Worm (Caenorhabditis elegans) whole organism, L4 larva: ENCODE results near the gene C50D2.2.

Experiments used
- F10B5.3 ChIP-seq: sonication (generic microtip); optimal IDR thresholded peaks from 2 replicates; lab custom pipeline; 2016; ENCODE audit warnings: mild to moderate bottlenecking, missing genetic modification characterization, missing compliant biosample characterization
- F44E2.7 ChIP-seq: fragments of 200-800 bp; sonication (Bioruptor generic); IDR thresholded peaks from 2 replicates; pipeline ENCODE4 v2.1.2; 2022; ENCODE audit warnings: missing genetic modification characterization, missing compliant biosample characterization
- T20F7.1 ChIP-seq: fragments of 200-800 bp; sonication (Bioruptor generic); optimal IDR thresholded peaks from 2 replicates; lab custom pipeline; 2018; ENCODE audit warnings: mild to moderate bottlenecking, missing genetic modification characterization, missing compliant biosample characterization
- T26A8.4 ChIP-seq: fragments of 200-800 bp; sonication (Bioruptor generic); IDR thresholded peaks from 2 replicates; pipeline ENCODE4 v1.3.6; 2022; ENCODE audit warnings: missing genetic modification characterization, missing compliant biosample characterization
- Y105C5A.15 ChIP-seq: fragments of 200-800 bp; sonication (Bioruptor generic); IDR thresholded peaks from 2 replicates; pipeline ENCODE4 v1.3.6; 2022; ENCODE audit warnings: missing genetic modification characterization, missing compliant biosample characterization
- aha-1 ChIP-seq: fragments of 150-350 bp; peaks from one replicate; lab custom pipeline; 2014; ENCODE audit warnings: missing biosample characterization, missing genetic modification characterization
- arid-1 ChIP-seq: fragments of 200-800 bp; sonication (Bioruptor generic); conservative IDR thresholded peaks from 2 replicates; pipeline ENCODE4 v1.3.6; 2022; ENCODE audit warnings: missing genetic modification reagents, missing genetic modification characterization, missing compliant biosample characterization
- ceh-20 ChIP-seq: fragments of 200-800 bp; sonication (Bioruptor generic); IDR thresholded peaks from 2 replicates; pipeline ENCODE4 v1.3.6; 2022; ENCODE audit warnings: missing genetic modification reagents, missing genetic modification characterization, missing compliant biosample characterization
- ceh-28 ChIP-seq: fragments of 150-350 bp; optimal IDR thresholded peaks from 2 replicates; lab custom pipeline; 2014; ENCODE audit warnings: missing biosample characterization, missing genetic modification reagents, missing genetic modification characterization
- ceh-62 ChIP-seq: sonication (generic microtip); optimal IDR thresholded peaks from 2 replicates; lab custom pipeline; 2017; ENCODE audit warnings: missing biosample characterization, missing genetic modification characterization
- ces-1 ChIP-seq: fragments of 150-350 bp; sonication (generic microtip); optimal IDR thresholded peaks from 4 replicates; lab custom pipeline; 2014; ENCODE audit warnings: missing biosample characterization, missing genetic modification reagents, missing genetic modification characterization
- cey-2 ChIP-seq: sonication (generic microtip); optimal IDR thresholded peaks from 3 replicates; lab custom pipeline; 2017; ENCODE audit warnings: missing genetic modification characterization, mild to moderate bottlenecking, missing compliant biosample characterization, antibody characterized with exemption, borderline replicate concordance; ENCODE audit not compliant: insufficient read depth
- daf-16 ChIP-seq, 3 experiments: sonication (generic microtip); optimal IDR thresholded peaks; 2 replicates each; lab custom pipeline; 2016 to 2017; ENCODE audit warnings: missing genetic modification characterization in 3 of 3, missing genetic modification reagents in 3 of 3, mild to moderate bottlenecking in 2 of 3, missing compliant biosample characterization in 2 of 3, missing biosample characterization in 1 of 3, moderate library complexity in 1 of 3
- dmd-8 ChIP-seq: fragments of 200-800 bp; sonication (Bioruptor generic); IDR thresholded peaks from 2 replicates; pipeline ENCODE4 v1.3.6; 2022; ENCODE audit warnings: missing genetic modification characterization, missing compliant biosample characterization
- dmd-9 ChIP-seq: fragments of 200-800 bp; sonication (Bioruptor generic); IDR thresholded peaks from 2 replicates; pipeline ENCODE4 v1.3.6; 2022; ENCODE audit warnings: missing genetic modification reagents, missing genetic modification characterization, missing compliant biosample characterization
- duxl-1 ChIP-seq: sonication (generic microtip); optimal IDR thresholded peaks from 2 replicates; lab custom pipeline; 2016; ENCODE audit warnings: mild to moderate bottlenecking, missing genetic modification characterization, moderate library complexity, missing compliant biosample characterization; ENCODE audit not compliant: poor library complexity
- dve-1 ChIP-seq: sonication (generic microtip); optimal IDR thresholded peaks from 2 replicates; lab custom pipeline; 2017; ENCODE audit warnings: antibody characterized with exemption, mild to moderate bottlenecking, missing genetic modification characterization, missing compliant biosample characterization; ENCODE audit not compliant: insufficient read depth
- gei-8 ChIP-seq: fragments of 200-800 bp; sonication (Bioruptor generic); optimal IDR thresholded peaks from 2 replicates; lab custom pipeline; 2018; ENCODE audit warnings: mild to moderate bottlenecking, missing genetic modification characterization, missing compliant biosample characterization
- hif-1 ChIP-seq, 2 experiments: sonication (generic microtip); optimal IDR thresholded peaks; 2 replicates each; lab custom pipeline; 2016 to 2017; ENCODE audit warnings: missing compliant biosample characterization in 2 of 2, missing genetic modification characterization in 2 of 2, missing genetic modification reagents in 2 of 2, missing genotype in 2 of 2, mild to moderate bottlenecking in 1 of 2
- hlh-11 ChIP-seq: fragments of 200-800 bp; sonication (Bioruptor generic); optimal IDR thresholded peaks from 2 replicates; lab custom pipeline; 2018; ENCODE audit warnings: mild to moderate bottlenecking, missing genetic modification characterization, missing compliant biosample characterization
- hlh-30 ChIP-seq: sonication (generic microtip); optimal IDR thresholded peaks from 2 replicates; lab custom pipeline; 2017; ENCODE audit warnings: antibody characterized with exemption, mild to moderate bottlenecking, missing genetic modification characterization, missing compliant biosample characterization; ENCODE audit not compliant: insufficient read depth
- lim-7 ChIP-seq: fragments of 200-800 bp; sonication (Bioruptor generic); IDR thresholded peaks from 2 replicates; pipeline ENCODE4 v1.3.6; 2022; ENCODE audit warnings: missing genetic modification characterization, missing compliant biosample characterization
- lin-29 ChIP-seq: fragments of 200-800 bp; sonication (Bioruptor generic); IDR thresholded peaks from 2 replicates; pipeline ENCODE4 v1.3.6; 2022; ENCODE audit warnings: missing genetic modification reagents, missing genetic modification characterization, missing compliant biosample characterization
- mep-1 ChIP-seq: fragments of 150-350 bp; sonication (generic microtip); optimal IDR thresholded peaks from 3 replicates; lab custom pipeline; 2014; ENCODE audit warnings: missing biosample characterization, missing genetic modification characterization
- mxl-2 ChIP-seq: fragments of 200-800 bp; sonication (Bioruptor generic); conservative IDR thresholded peaks from 2 replicates; pipeline ENCODE4 v1.3.6; 2022; ENCODE audit warnings: missing genetic modification reagents, missing genetic modification characterization, missing compliant biosample characterization
- nhr-25 ChIP-seq: sonication (generic microtip); optimal IDR thresholded peaks from 2 replicates; lab custom pipeline; 2017; ENCODE audit warnings: missing genetic modification characterization, mild to moderate bottlenecking, missing compliant biosample characterization, antibody characterized with exemption, moderate library complexity, borderline replicate concordance; ENCODE audit not compliant: insufficient read depth
- nhr-28 ChIP-seq: fragments of 150-350 bp; optimal IDR thresholded peaks from 2 replicates; lab custom pipeline; 2014; ENCODE audit warnings: missing biosample characterization, missing genetic modification characterization
- nhr-41 ChIP-seq: fragments of 200-800 bp; sonication (Bioruptor generic); IDR thresholded peaks from 2 replicates; pipeline ENCODE4 v1.3.6; 2022; ENCODE audit warnings: missing genetic modification reagents, missing genetic modification characterization, missing compliant biosample characterization
- nhr-42 ChIP-seq: fragments of 200-800 bp; sonication (Bioruptor generic); IDR thresholded peaks from 2 replicates; pipeline ENCODE4 v1.3.6; 2022; ENCODE audit warnings: missing genetic modification characterization, missing compliant biosample characterization
- nhr-48 ChIP-seq: sonication (generic microtip); optimal IDR thresholded peaks from 2 replicates; lab custom pipeline; 2016; ENCODE audit warnings: mild to moderate bottlenecking, missing genetic modification characterization, missing compliant biosample characterization
- nhr-6 ChIP-seq: fragments of 150-350 bp; optimal IDR thresholded peaks from 2 replicates; lab custom pipeline; 2014; ENCODE audit warnings: missing biosample characterization, missing genetic modification characterization
- nhr-76 ChIP-seq: fragments of 150-350 bp; optimal IDR thresholded peaks from 2 replicates; lab custom pipeline; 2014; ENCODE audit warnings: missing biosample characterization, missing genetic modification characterization
- pha-4 ChIP-seq, 2 experiments: fragments of 150-350 bp in 1 of 2; fragments of 200-800 bp in 1 of 2; sonication (Bioruptor generic) in 1 of 2; IDR thresholded peaks in 1 of 2; optimal IDR thresholded peaks in 1 of 2; 2 replicates each; pipeline versions ENCODE4 v1.3.6 to Lab custom; 2014 to 2022; ENCODE audit warnings: missing genetic modification characterization in 2 of 2, missing genetic modification reagents in 2 of 2, missing biosample characterization in 1 of 2, missing compliant biosample characterization in 1 of 2
- pqm-1 ChIP-seq: sonication (generic microtip); optimal IDR thresholded peaks from 2 replicates; lab custom pipeline; 2017; ENCODE audit warnings: missing biosample characterization, missing genetic modification characterization
- rbr-2 ChIP-seq: sonication (generic microtip); optimal IDR thresholded peaks from 2 replicates; lab custom pipeline; 2016; ENCODE audit warnings: missing genotype, missing genetic modification characterization, missing compliant biosample characterization
- saeg-2 ChIP-seq: fragments of 200-800 bp; sonication (Bioruptor generic); IDR thresholded peaks from 2 replicates; pipeline ENCODE4 v1.3.6; 2022; ENCODE audit warnings: missing genetic modification reagents, missing genetic modification characterization, missing compliant biosample characterization
- snpc-4 ChIP-seq: fragments of 150-350 bp; optimal IDR thresholded peaks from 2 replicates; lab custom pipeline; 2014; ENCODE audit warnings: missing biosample characterization, missing genetic modification characterization
- spr-1 ChIP-seq: sonication (generic microtip); optimal IDR thresholded peaks from 2 replicates; lab custom pipeline; 2016; ENCODE audit warnings: mild to moderate bottlenecking, missing genetic modification characterization, missing compliant biosample characterization
- vab-7 ChIP-seq: fragments of 200-800 bp; sonication (Bioruptor generic); IDR thresholded peaks from 2 replicates; pipeline ENCODE4 v1.3.6; 2022; ENCODE audit warnings: missing genetic modification reagents, missing genetic modification characterization, missing compliant biosample characterization
- zip-11 ChIP-seq: fragments of 200-800 bp; sonication (Bioruptor generic); IDR thresholded peaks from 2 replicates; pipeline ENCODE4 v1.3.6; 2022; ENCODE audit warnings: missing genetic modification characterization, missing compliant biosample characterization
- ztf-7 ChIP-seq: fragments of 150-350 bp; optimal IDR thresholded peaks from 2 replicates; lab custom pipeline; 2014; ENCODE audit warnings: missing biosample characterization, missing genetic modification characterization

The C50D2.2 gene

ce11 chrII:122008-122407 is 13.0 kb downstream of the C50D2.2 start:
- no peak for TF ChIP-seq ztf-7 (tag; lab: Kevin White, UChicago)
- TF ChIP-seq nhr-48 (tag; lab: Kevin White, UChicago), result no peak
- peak; percentile 31 for TF ChIP-seq aha-1 (tag; lab: Kevin White, UChicago)
- TF ChIP-seq hlh-30 (tag; lab: Kevin White, UChicago), result peak; percentile 39
- no peak for TF ChIP-seq nhr-25 (tag; lab: Kevin White, UChicago)
- peak; percentile 11 for TF ChIP-seq hlh-11
- TF ChIP-seq snpc-4, result no peak
- peak; percentile 15 for TF ChIP-seq dve-1 (tag; lab: Kevin White, UChicago)
- peak; percentile 9 for TF ChIP-seq nhr-28 (tag; lab: Kevin White, UChicago)
- no peak for TF ChIP-seq F10B5.3 (tag; lab: Kevin White, UChicago)
- no peak for TF ChIP-seq zip-11

ce11 chrII:122494-122893 is 13.5 kb downstream of the C50D2.2 start:
- TF ChIP-seq pqm-1 (peak; percentile 79), cey-2 (tag; lab: Kevin White, UChicago) (no peak), F44E2.7 (no peak), ceh-28 (no peak), dmd-8 (GFP tag; lab: Robert Waterston, UW) (no peak), duxl-1 (tag; lab: Kevin White, UChicago) (no peak), dmd-9 (GFP tag; lab: Robert Waterston, UW) (no peak), nhr-42 (GFP tag; lab: Robert Waterston, UW) (no peak), pha-4 (GFP tag; IDR thresholded peaks at IDR 0.05; lab: Robert Waterston, UW) (no peak), pha-4 (tag; optimal IDR thresholded peaks at IDR 0.05; lab: Kevin White, UChicago) (no peak), arid-1 (GFP tag; lab: Robert Waterston, UW) (no peak), nhr-76 (tag; lab: Kevin White, UChicago) (no peak), nhr-6 (tag; lab: Kevin White, UChicago) (peak; percentile 0), gei-8 (no peak), nhr-28 (tag; lab: Kevin White, UChicago) (peak; percentile 78), T26A8.4 (GFP tag; lab: Robert Waterston, UW) (no peak), daf-16 (GFP tag; optimal IDR thresholded peaks at IDR 0.05; lab: Kevin White, UChicago) (no peak), daf-16 (tag; optimal IDR thresholded peaks at IDR 0.05; lab: Kevin White, UChicago) (peak; percentile 47), spr-1 (no peak), lin-29 (GFP tag; lab: Robert Waterston, UW) (no peak), rbr-2 (no peak), vab-7 (GFP tag; lab: Robert Waterston, UW) (no peak)

- no peak for TF ChIP-seq ceh-62
- TF ChIP-seq arid-1 (GFP tag; lab: Robert Waterston, UW), result no peak
- TF ChIP-seq ceh-20 (GFP tag; lab: Robert Waterston, UW), result no peak
- TF ChIP-seq T20F7.1 (GFP tag; lab: Kevin White, UChicago), result no peak
- TF ChIP-seq aha-1 (tag; lab: Kevin White, UChicago), result no peak
- TF ChIP-seq lim-7, result no peak
- no peak for TF ChIP-seq snpc-4
- TF ChIP-seq mep-1 (tag; lab: Kevin White, UChicago), result no peak
- TF ChIP-seq hif-1 (tag; optimal IDR thresholded peaks at IDR 0.05; lab: Kevin White, UChicago), result no peak
- no peak for TF ChIP-seq rbr-2
- no peak for TF ChIP-seq mxl-2
- no peak for TF ChIP-seq spr-1
- TF ChIP-seq saeg-2 (GFP tag; lab: Robert Waterston, UW), result no peak
- no peak for TF ChIP-seq ces-1 (GFP tag; lab: Kevin White, UChicago)
- no peak for TF ChIP-seq nhr-41 (GFP tag; lab: Robert Waterston, UW)
- TF ChIP-seq Y105C5A.15 (GFP tag; lab: Robert Waterston, UW), result no peak
Observed at ce11 chrII:124904-125303, 15.9 kb downstream of the C50D2.2 start, which contains the start of gene nmur-2. nmur-2 (minus strand) TSS chrII:125004.
